Fruit fly (Drosophila melanogaster) whole organism, embryonic: ENCODE data around the gene Ufsp2.

Source experiments
- Aef1 ChIP-seq: fragments of 200-800 bp; sonication (Bioruptor generic); IDR thresholded peaks from 3 replicates; pipeline ENCODE4 v1.3.6; 2022; ENCODE audit warnings: missing biosample characterization, missing genetic modification characterization
- CG11247 ChIP-seq: fragments of 200-800 bp; sonication (Bioruptor generic); IDR thresholded peaks from 2 replicates; pipeline ENCODE4 v1.3.6; 2022; ENCODE audit warnings: missing biosample characterization, missing genetic modification characterization
- CG11560 ChIP-seq: fragments of 200-800 bp; sonication (Bioruptor generic); IDR thresholded peaks from 3 replicates; pipeline ENCODE4 v1.3.6; 2022; ENCODE audit warnings: missing biosample characterization, missing genetic modification characterization
- CG11696 ChIP-seq: fragments of 200-800 bp; sonication (Bioruptor generic); IDR thresholded peaks from 2 replicates; pipeline ENCODE4 v1.3.6; 2022; ENCODE audit warnings: missing biosample characterization, missing genetic modification characterization
- CG13894 ChIP-seq: fragments of 200-800 bp; sonication (Bioruptor generic); optimal IDR thresholded peaks from 3 replicates; lab custom pipeline; 2018; ENCODE audit warnings: missing biosample characterization, mild to moderate bottlenecking, missing genetic modification characterization, moderate library complexity
- CG14710 ChIP-seq: fragments of 200-800 bp; sonication (Bioruptor generic); optimal IDR thresholded peaks from 3 replicates; lab custom pipeline; 2019; ENCODE audit warnings: missing biosample characterization, mild to moderate bottlenecking, missing genetic modification characterization, moderate library complexity
- CG15011 ChIP-seq: fragments of 200-800 bp; sonication (Bioruptor generic); optimal IDR thresholded peaks from 3 replicates; lab custom pipeline; 2018; ENCODE audit warnings: missing biosample characterization, mild to moderate bottlenecking, missing genetic modification characterization
- CG16863 ChIP-seq: fragments of 200-800 bp; sonication (Bioruptor generic); optimal IDR thresholded peaks from 3 replicates; lab custom pipeline; 2016; ENCODE audit warnings: missing biosample characterization, missing genetic modification characterization
- CG17359 ChIP-seq: fragments of 200-800 bp; sonication (Bioruptor generic); optimal IDR thresholded peaks from 3 replicates; lab custom pipeline; 2018; ENCODE audit warnings: missing biosample characterization, mild to moderate bottlenecking, missing genetic modification characterization, moderate library complexity
- CG17385 ChIP-seq: fragments of 200-800 bp; sonication (Bioruptor generic); optimal IDR thresholded peaks from 3 replicates; lab custom pipeline; 2018; ENCODE audit warnings: missing biosample characterization, mild to moderate bottlenecking, missing genetic modification characterization
- CG17802 ChIP-seq: fragments of 200-800 bp; sonication (Bioruptor generic); optimal IDR thresholded peaks from 2 replicates; lab custom pipeline; 2018; ENCODE audit warnings: missing biosample characterization, mild to moderate bottlenecking, missing genetic modification characterization, moderate library complexity
- CG17829 ChIP-seq: fragments of 200-800 bp; optimal IDR thresholded peaks from 2 replicates; lab custom pipeline; 2019; ENCODE audit warnings: missing biosample characterization, mild to moderate bottlenecking, missing genetic modification characterization, moderate library complexity
- CG1832 ChIP-seq: fragments of 200-800 bp; sonication (Bioruptor generic); optimal IDR thresholded peaks from 2 replicates; lab custom pipeline; 2017; ENCODE audit warnings: missing biosample characterization, mild to moderate bottlenecking, missing genetic modification characterization, inconsistent platforms
- CG2116 ChIP-seq: fragments of 200-800 bp; sonication (Bioruptor generic); optimal IDR thresholded peaks from 3 replicates; lab custom pipeline; 2018; ENCODE audit warnings: missing biosample characterization, mild to moderate bottlenecking, missing genetic modification characterization
- CG2889 ChIP-seq: fragments of 200-800 bp; sonication (Bioruptor generic); IDR thresholded peaks from 3 replicates; pipeline ENCODE4 v1.3.6; 2022; ENCODE audit warnings: missing biosample characterization, missing genetic modification characterization
- CG3407 ChIP-seq: fragments of 200-800 bp; sonication (Bioruptor generic); optimal IDR thresholded peaks from 2 replicates; lab custom pipeline; 2018; ENCODE audit warnings: missing biosample characterization, mild to moderate bottlenecking, missing genetic modification characterization
- CG4328 ChIP-seq: fragments of 200-800 bp; sonication (Bioruptor generic); optimal IDR thresholded peaks from 3 replicates; lab custom pipeline; 2017; ENCODE audit warnings: missing biosample characterization, missing genetic modification reagents, missing genetic modification characterization
- CG43689 ChIP-seq: fragments of 200-800 bp; sonication (Bioruptor generic); IDR thresholded peaks from 2 replicates; pipeline ENCODE4 v1.3.6; 2022; ENCODE audit warnings: missing biosample characterization, missing genetic modification characterization
- CG5180 ChIP-seq: fragments of 200-800 bp; sonication (Bioruptor generic); optimal IDR thresholded peaks from 3 replicates; lab custom pipeline; 2017; ENCODE audit warnings: missing biosample characterization, missing genetic modification characterization, mild to moderate bottlenecking, moderate library complexity, missing genetic modification reagents
- CG6254 ChIP-seq: fragments of 200-800 bp; sonication (Bioruptor generic); optimal IDR thresholded peaks from 3 replicates; lab custom pipeline; 2017; ENCODE audit warnings: mild to moderate bottlenecking, missing biosample characterization, missing genetic modification reagents, missing genetic modification characterization
- CG6765 ChIP-seq: fragments of 200-800 bp; sonication (Bioruptor generic); optimal IDR thresholded peaks from 3 replicates; lab custom pipeline; 2017; ENCODE audit warnings: missing biosample characterization, mild to moderate bottlenecking, missing genetic modification characterization
- CG7271 ChIP-seq: fragments of 200-800 bp; sonication (Bioruptor generic); optimal IDR thresholded peaks from 2 replicates; lab custom pipeline; 2018; ENCODE audit warnings: missing biosample characterization, mild to moderate bottlenecking, missing genetic modification characterization, moderate library complexity
- CG7987 ChIP-seq: fragments of 200-800 bp; sonication (Bioruptor generic); optimal IDR thresholded peaks from 2 replicates; lab custom pipeline; 2018; ENCODE audit warnings: missing biosample characterization, mild to moderate bottlenecking, missing genetic modification characterization, moderate library complexity
- CG9609 ChIP-seq: fragments of 200-800 bp; sonication (Bioruptor generic); optimal IDR thresholded peaks from 3 replicates; lab custom pipeline; 2016; ENCODE audit warnings: missing biosample characterization, missing genetic modification characterization
- CG9876 ChIP-seq: fragments of 200-800 bp; sonication (Bioruptor generic); optimal IDR thresholded peaks from 2 replicates; lab custom pipeline; 2016; ENCODE audit warnings: missing biosample characterization, missing genetic modification characterization
- Doc3 ChIP-seq: fragments of 200-800 bp; sonication (Bioruptor generic); IDR thresholded peaks from 3 replicates; pipeline ENCODE4 v1.3.6; 2022; ENCODE audit warnings: missing biosample characterization, missing genetic modification characterization; ENCODE audit not compliant: partially characterized antibody
- Elba2 ChIP-seq: fragments of 200-800 bp; sonication (Bioruptor generic); optimal IDR thresholded peaks from 3 replicates; lab custom pipeline; 2016; ENCODE audit warnings: missing biosample characterization, missing genetic modification characterization
- Ets65A ChIP-seq: fragments of 200-800 bp; sonication (Bioruptor generic); peaks from one replicate; lab custom pipeline; 2016; ENCODE audit warnings: missing biosample characterization, missing genetic modification characterization
- HmgZ ChIP-seq: fragments of 200-800 bp; sonication (Bioruptor generic); optimal IDR thresholded peaks from 2 replicates; lab custom pipeline; 2018; ENCODE audit warnings: missing biosample characterization, mild to moderate bottlenecking, missing genetic modification characterization
- NC2β ChIP-seq: fragments of 200-800 bp; sonication (Bioruptor generic); optimal IDR thresholded peaks from 2 replicates; lab custom pipeline; 2016; ENCODE audit warnings: missing biosample characterization, missing genetic modification characterization
- Tbp ChIP-seq: fragments of >200 bp; optimal IDR thresholded peaks from 2 replicates; lab custom pipeline; 2018; ENCODE audit warnings: missing biosample characterization, missing genetic modification characterization
- Trl ChIP-seq, 3 experiments: fragments of >200 bp in 2 of 3; fragments of 200-800 bp in 1 of 3; sonication (Bioruptor generic) in 1 of 3; optimal IDR thresholded peaks; 2 replicates in 1 of 3; 3 replicates in 2 of 3; lab custom pipeline; 2016 to 2017; ENCODE audit warnings: missing biosample characterization in 1 of 3, missing genetic modification characterization in 1 of 3
- Vsx1 ChIP-seq: fragments of 200-800 bp; sonication (Bioruptor generic); optimal IDR thresholded peaks from 2 replicates; lab custom pipeline; 2017; ENCODE audit warnings: missing biosample characterization, mild to moderate bottlenecking, missing genetic modification characterization, missing genetic modification reagents
- YL-1 ChIP-seq: fragments of 200-800 bp; sonication (Bioruptor generic); optimal IDR thresholded peaks from 3 replicates; lab custom pipeline; 2017; ENCODE audit warnings: missing biosample characterization, mild to moderate bottlenecking, missing genetic modification characterization
- br ChIP-seq: fragments of >200 bp; optimal IDR thresholded peaks from 2 replicates; lab custom pipeline; 2017
- bsh ChIP-seq, 2 experiments: fragments of 200-800 bp; sonication (Bioruptor generic); optimal IDR thresholded peaks; 2 replicates each; lab custom pipeline; 2017 to 2018; ENCODE audit warnings: mild to moderate bottlenecking in 2 of 2, missing biosample characterization in 2 of 2, missing genetic modification characterization in 2 of 2, moderate library complexity in 1 of 2
- cas ChIP-seq: fragments of 200-800 bp; sonication (Bioruptor generic); IDR thresholded peaks from 2 replicates; pipeline ENCODE4 v1.3.6; 2022; ENCODE audit warnings: missing biosample characterization, missing genetic modification characterization
- chif ChIP-seq, 2 experiments: fragments of 200-800 bp; sonication (Bioruptor generic); optimal IDR thresholded peaks; 3 replicates each; lab custom pipeline; 2016; ENCODE audit warnings: missing biosample characterization in 2 of 2, missing genetic modification characterization in 2 of 2
- chinmo ChIP-seq: fragments of 200-800 bp; sonication (Bioruptor generic); IDR thresholded peaks from 4 replicates; pipeline ENCODE4 v1.3.6; 2022; ENCODE audit warnings: missing biosample characterization, missing genetic modification characterization; ENCODE audit not compliant: partially characterized antibody
- croc ChIP-seq: fragments of 200-800 bp; sonication (Bioruptor generic); conservative IDR thresholded peaks from 3 replicates; pipeline ENCODE4 v1.3.6; 2022; ENCODE audit warnings: missing biosample characterization, missing genetic modification characterization
- cwo ChIP-seq: fragments of 200-800 bp; sonication (Bioruptor generic); optimal IDR thresholded peaks from 3 replicates; lab custom pipeline; 2017; ENCODE audit warnings: missing biosample characterization, missing genetic modification characterization, mild to moderate bottlenecking, moderate library complexity, missing genetic modification reagents
- dmrt11E ChIP-seq: fragments of 200-800 bp; sonication (Bioruptor generic); optimal IDR thresholded peaks from 3 replicates; lab custom pipeline; 2018; ENCODE audit warnings: missing biosample characterization, mild to moderate bottlenecking, missing genetic modification characterization, moderate library complexity
- dysf ChIP-seq: fragments of 200-800 bp; sonication (Bioruptor generic); IDR thresholded peaks from 3 replicates; pipeline ENCODE4 v1.3.6; 2022; ENCODE audit warnings: missing biosample characterization, missing genetic modification characterization
- fu2 ChIP-seq: fragments of 200-800 bp; sonication (Bioruptor generic); optimal IDR thresholded peaks from 2 replicates; lab custom pipeline; 2016; ENCODE audit warnings: missing biosample characterization, missing genetic modification characterization
- gt ChIP-seq: fragments of 200-800 bp; sonication (Bioruptor generic); IDR thresholded peaks from 2 replicates; pipeline ENCODE4 v1.3.6; 2022; ENCODE audit warnings: missing biosample characterization, missing genetic modification characterization
- jigr1 ChIP-seq: fragments of 200-800 bp; sonication (Bioruptor generic); IDR thresholded peaks from 3 replicates; pipeline ENCODE4 v1.3.6; 2022; ENCODE audit warnings: missing biosample characterization, missing genetic modification characterization
- nerfin-1 ChIP-seq: fragments of 200-800 bp; sonication (Bioruptor generic); optimal IDR thresholded peaks from 3 replicates; lab custom pipeline; 2019; ENCODE audit warnings: missing biosample characterization, mild to moderate bottlenecking, missing genetic modification characterization, moderate library complexity
- psq ChIP-seq: fragments of 200-800 bp; sonication (Bioruptor generic); optimal IDR thresholded peaks from 2 replicates; lab custom pipeline; 2017; ENCODE audit warnings: missing biosample characterization, missing genetic modification characterization
- pum ChIP-seq: fragments of 200-800 bp; sonication (Bioruptor generic); optimal IDR thresholded peaks from 2 replicates; lab custom pipeline; 2016; ENCODE audit warnings: missing biosample characterization, missing genetic modification characterization
- so ChIP-seq: fragments of 200-800 bp; sonication (Bioruptor generic); IDR thresholded peaks from 3 replicates; pipeline ENCODE4 v1.3.6; 2022; ENCODE audit warnings: missing biosample characterization, missing genetic modification characterization
- ssp ChIP-seq: fragments of 200-800 bp; sonication (Bioruptor generic); IDR thresholded peaks from 2 replicates; pipeline ENCODE4 v1.3.6; 2022; ENCODE audit warnings: missing biosample characterization, missing genetic modification characterization
- trh ChIP-seq: fragments of 200-800 bp; sonication (Bioruptor generic); optimal IDR thresholded peaks from 2 replicates; lab custom pipeline; 2016; ENCODE audit warnings: missing biosample characterization, missing genetic modification characterization

The Ufsp2 gene

DNA sequence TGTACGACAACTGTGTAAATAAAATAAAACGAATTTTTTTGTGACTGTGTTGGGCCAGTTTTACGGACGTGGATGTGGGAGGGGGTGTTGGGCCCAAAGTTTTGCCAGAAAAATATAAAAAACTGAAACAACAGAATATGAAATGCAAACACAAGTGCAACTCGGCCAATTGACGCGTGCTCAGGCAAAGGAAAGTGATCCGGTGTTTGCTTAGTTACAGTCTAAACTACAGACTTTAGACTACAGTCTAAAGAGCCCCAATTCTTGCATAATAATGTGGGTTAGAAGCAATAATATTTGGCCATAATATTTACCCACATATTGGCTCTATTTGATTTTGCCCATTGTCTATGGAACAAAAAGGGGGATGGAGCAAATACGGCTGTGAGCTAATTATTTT is 27.5 kb upstream of the Ufsp2 start (continued):
- TF ChIP-seq chinmo (GFP tag; lab: Robert Waterston, UW) (no peak), CG2116 (GFP tag; lab: Kevin White, UChicago) (no peak), CG17359 (no peak), CG2889 (GFP tag; lab: Robert Waterston, UW) (no peak), CG6254 (GFP tag; lab: Kevin White, UChicago) (no peak), Aef1 (GFP tag; lab: Robert Waterston, UW) (no peak), CG17385 (GFP tag; lab: Kevin White, UChicago) (no peak), gt (GFP tag; lab: Robert Waterston, UW) (no peak), CG11247 (GFP tag; lab: Robert Waterston, UW) (no peak), CG7987 (no peak), CG17829 (tag; lab: Kevin White, UChicago) (no peak), CG9876 (GFP tag; lab: Kevin White, UChicago) (no peak), croc (GFP tag; lab: Robert Waterston, UW) (no peak), CG15011 (GFP tag; lab: Kevin White, UChicago) (peak; percentile 35), dmrt11E (tag; lab: Kevin White, UChicago) (no peak), CG7271 (tag; lab: Kevin White, UChicago) (no peak), br (lab: Kevin White, UChicago) (no peak), so (no peak), CG6765 (peak; percentile 44), psq (GFP tag; lab: Kevin White, UChicago) (no peak), CG11560 (tag; lab: Robert Waterston, UW) (no peak), Ets65A (no peak), cas (GFP tag; lab: Robert Waterston, UW) (no peak), CG16863 (GFP tag; lab: Kevin White, UChicago) (no peak), CG13894 (tag; lab: Kevin White, UChicago) (peak; percentile 19), CG1832 (GFP tag; lab: Kevin White, UChicago) (no peak), CG11696 (GFP tag; lab: Robert Waterston, UW) (0 out of 2 replicates have a peak, but pooled peaks have one; percentile 13), Elba2 (GFP tag; lab: Kevin White, UChicago) (no peak), dysf (GFP tag; lab: Robert Waterston, UW) (no peak), HmgZ (tag; lab: Kevin White, UChicago) (peak; percentile 6), cwo (GFP tag; lab: Kevin White, UChicago) (peak; percentile 32), chif (GFP tag; optimal IDR thresholded peaks at IDR 0.05; lab: Kevin White, UChicago) (no peak), NC2β (GFP tag; lab: Kevin White, UChicago) (no peak), CG9609 (no peak), Trl (optimal IDR thresholded peaks at IDR 0.05; lab: Kevin White, UChicago) (no peak), Trl (GFP tag; optimal IDR thresholded peaks at IDR 0.05; lab: Kevin White, UChicago) (no peak), fu2 (GFP tag; lab: Kevin White, UChicago) (no peak), ssp (GFP tag; lab: Robert Waterston, UW) (no peak), nerfin-1 (tag; lab: Kevin White, UChicago) (no peak), CG5180 (no peak), Vsx1 (GFP tag; lab: Kevin White, UChicago) (peak; percentile 39), CG4328 (GFP tag; lab: Kevin White, UChicago) (peak; percentile 42), trh (GFP tag; lab: Kevin White, UChicago) (no peak), CG43689 (no peak), Tbp (GFP tag; lab: Kevin White, UChicago) (no peak), CG3407 (no peak), bsh (GFP tag; optimal IDR thresholded peaks at IDR 0.05; lab: Kevin White, UChicago) (no peak), Doc3 (GFP tag; lab: Robert Waterston, UW) (no peak), YL-1 (GFP tag; lab: Kevin White, UChicago) (no peak), pum (GFP tag; lab: Kevin White, UChicago) (no peak), jigr1 (GFP tag; lab: Robert Waterston, UW) (no peak), CG14710 (tag; lab: Kevin White, UChicago) (no peak), CG17802 (tag; lab: Kevin White, UChicago) (no peak)
